Worm (Caenorhabditis elegans) whole organism, midembryonic: ENCODE results near the gene C05D10.4.

Source experiments
- cog-1 ChIP-seq: sonication (generic microtip); optimal IDR thresholded peaks from 2 replicates; lab custom pipeline; 2016; ENCODE audit warnings: missing genetic modification characterization, missing compliant biosample characterization
- flt-1 ChIP-seq: fragments of 200-800 bp; sonication (Bioruptor generic); IDR thresholded peaks from 2 replicates; pipeline ENCODE4 v1.3.6; 2022; ENCODE audit warnings: missing genetic modification characterization, missing compliant biosample characterization
- klf-2 ChIP-seq: fragments of 200-800 bp; sonication (Bioruptor generic); conservative IDR thresholded peaks from 2 replicates; pipeline ENCODE4 v1.3.6; 2022; ENCODE audit warnings: missing genetic modification reagents, missing genetic modification characterization, missing compliant biosample characterization
- med-1 ChIP-seq: sonication (generic microtip); optimal IDR thresholded peaks from 2 replicates; lab custom pipeline; 2017; ENCODE audit warnings: missing genetic modification characterization, mild to moderate bottlenecking, missing compliant biosample characterization, antibody characterized with exemption, missing genetic modification reagents; ENCODE audit not compliant: insufficient read depth
- ref-1 ChIP-seq: fragments of 200-800 bp; sonication (Bioruptor generic); conservative IDR thresholded peaks from 2 replicates; pipeline ENCODE4 v1.3.6; 2022; ENCODE audit warnings: missing genetic modification reagents, missing genetic modification characterization, missing compliant biosample characterization
- tab-1 ChIP-seq: fragments of 200-800 bp; sonication (Bioruptor generic); IDR thresholded peaks from 2 replicates; pipeline ENCODE4 v1.3.6; 2022; ENCODE audit warnings: missing genetic modification characterization, missing compliant biosample characterization
- ztf-29 ChIP-seq: fragments of 200-800 bp; sonication (Bioruptor generic); IDR thresholded peaks from 2 replicates; pipeline ENCODE4 v1.3.6; 2022; ENCODE audit warnings: missing genetic modification reagents, missing genetic modification characterization, missing compliant biosample characterization

DNA sequence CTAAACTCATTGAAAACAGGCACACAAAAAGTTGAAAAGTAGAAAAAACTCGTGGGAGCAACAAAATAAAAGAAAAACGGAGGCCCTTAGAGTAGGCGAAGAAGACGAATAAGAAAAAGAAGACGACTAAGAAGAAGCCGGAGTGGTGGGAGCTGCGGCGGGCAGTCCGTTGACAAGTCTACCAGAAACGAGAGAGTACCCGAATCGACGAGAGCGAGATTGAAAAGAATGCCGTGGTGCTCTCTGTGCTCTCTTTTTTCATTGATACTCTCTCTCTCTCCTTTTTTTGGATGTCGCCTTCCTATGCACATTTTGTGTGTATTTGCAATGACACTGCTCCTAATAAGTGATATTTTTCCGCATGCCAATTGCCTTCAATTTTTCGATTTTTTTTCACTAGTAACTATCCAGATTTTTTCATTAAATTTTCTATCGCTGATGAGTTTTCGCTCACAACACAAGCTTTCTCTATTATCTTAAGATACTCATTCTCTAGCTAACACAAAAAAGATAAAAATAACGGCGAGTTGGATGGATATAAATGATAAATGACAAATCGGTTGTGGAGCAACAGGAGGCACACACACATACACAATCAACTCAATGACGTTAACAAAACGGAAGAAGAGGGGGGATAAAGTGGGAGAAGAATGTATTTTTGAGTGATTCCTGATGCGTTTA, 37.4 kb upstream of the C05D10.4 start:
- no peak for TF ChIP-seq cog-1
- no peak for TF ChIP-seq klf-2
- TF ChIP-seq med-1 (GFP tag; lab: Kevin White, UChicago) = no peak
- TF ChIP-seq ztf-29 (GFP tag; lab: Robert Waterston, UW) = no peak
- TF ChIP-seq ref-1 = no peak
- TF ChIP-seq tab-1 (GFP tag; lab: Robert Waterston, UW) = no peak
- TF ChIP-seq flt-1 (GFP tag; lab: Robert Waterston, UW) = no peak
